Fruit fly (Drosophila melanogaster): Measurements from ENCODE around the gene Bub3.

Gene Bub3

dm6 chr3R:29689833-29690538, 14.8 kb upstream of the Bub3 start (continued):
- TF ChIP-seq CG6813 (GFP tag; optimal IDR thresholded peaks at IDR 0.05) = no peak

dm6 chr3R:29689211-29689610, 14.0 kb upstream of the Bub3 start, which contains the start of gene Obp99c:
Gene Obp99c (minus strand): TSS chr3R:29689311.
- no peak for TF ChIP-seq CG12299 (tag; optimal IDR thresholded peaks at IDR 0.05)
- TF ChIP-seq gcm2 (GFP tag; optimal IDR thresholded peaks at IDR 0.05) = no peak
- TF ChIP-seq CG17568 (GFP tag; optimal IDR thresholded peaks at IDR 0.05) = no peak
- TF ChIP-seq dmrt99B (tag; optimal IDR thresholded peaks at IDR 0.05) = peak; percentile 19
- no peak for TF ChIP-seq CG32532 (GFP tag; IDR thresholded peaks at IDR 0.05)

- TF ChIP-seq br (optimal IDR thresholded peaks at IDR 0.05) = no peak
- TF ChIP-seq Gsc (GFP tag; IDR thresholded peaks at IDR 0.05) = no peak
- TF ChIP-seq dysf (GFP tag; IDR thresholded peaks at IDR 0.05) = 0 out of 3 replicates have a peak, but pooled peaks have one; percentile 7
- no peak for TF ChIP-seq CG15601 (tag; optimal IDR thresholded peaks at IDR 0.05)
- TF ChIP-seq sug (tag; optimal IDR thresholded peaks at IDR 0.05) = peak; percentile 20
- peak; percentile 59 for TF ChIP-seq CG34376 (GFP tag; optimal IDR thresholded peaks at IDR 0.05)
- TF ChIP-seq Spps (tag; optimal IDR thresholded peaks at IDR 0.05) = no peak
- TF ChIP-seq CG5953 (GFP tag; IDR thresholded peaks at IDR 0.05) = no peak
- TF ChIP-seq yki (optimal IDR thresholded peaks at IDR 0.05) = no peak
- TF ChIP-seq CG3995 (GFP tag; optimal IDR thresholded peaks at IDR 0.05) = no peak
- no peak for TF ChIP-seq Ets97D (GFP tag; optimal IDR thresholded peaks at IDR 0.05)
- no peak for TF ChIP-seq CG16863 (GFP tag; optimal IDR thresholded peaks at IDR 0.05)
- peak in 1 of 2 experiments; percentile 6 for TF ChIP-seq Eip74EF (GFP tag; optimal IDR thresholded peaks at IDR 0.05)
- TF ChIP-seq CG2889 (GFP tag; IDR thresholded peaks at IDR 0.05) = no peak
- TF ChIP-seq chinmo (GFP tag; IDR thresholded peaks at IDR 0.05; ENCODE audit: partially characterized antibody) = 0 out of 4 replicates have a peak, but pooled peaks have one; percentile 60
- TF ChIP-seq CG11504 (tag; optimal IDR thresholded peaks at IDR 0.05) = no peak
- TF ChIP-seq gfzf (GFP tag; optimal IDR thresholded peaks at IDR 0.05) = no peak
- TF ChIP-seq disco-r (GFP tag; optimal IDR thresholded peaks at IDR 0.05) = no peak
- no peak for TF ChIP-seq eyg (GFP tag; optimal IDR thresholded peaks at IDR 0.05)
- TF ChIP-seq CG1832 (GFP tag; optimal IDR thresholded peaks at IDR 0.05) = no peak
- no peak for TF ChIP-seq CG3065 (GFP tag; optimal IDR thresholded peaks at IDR 0.05)
- TF ChIP-seq Fer1 (GFP tag; optimal IDR thresholded peaks at IDR 0.05) = no peak
- no peak for TF ChIP-seq NFAT (GFP tag; IDR thresholded peaks at IDR 0.05)
- no peak for TF ChIP-seq Doc2 (GFP tag; IDR thresholded peaks at IDR 0.05)
- TF ChIP-seq mam (GFP tag; optimal IDR thresholded peaks at IDR 0.05) = no peak
- no peak for TF ChIP-seq CG17385 (GFP tag; optimal IDR thresholded peaks at IDR 0.05)
- TF ChIP-seq Scr (GFP tag; IDR thresholded peaks at IDR 0.05; ENCODE audit: partially characterized antibody) = no peak
- TF ChIP-seq Mad (GFP tag; optimal IDR thresholded peaks at IDR 0.05) = no peak
- no peak for TF ChIP-seq CG4328 (GFP tag; optimal IDR thresholded peaks at IDR 0.05)
- TF ChIP-seq ato (GFP tag; IDR thresholded peaks at IDR 0.05; ENCODE audit: partially characterized antibody) = no peak
- TF ChIP-seq zfh1 (GFP tag; IDR thresholded peaks at IDR 0.05) = no peak
- TF ChIP-seq Xrp1 (GFP tag; IDR thresholded peaks at IDR 0.05) = no peak
- no peak for TF ChIP-seq CG8290 (GFP tag; optimal IDR thresholded peaks at IDR 0.05)
- TF ChIP-seq CG8290 (tag; optimal IDR thresholded peaks at IDR 0.05) = no peak
- TF ChIP-seq CG31224 (GFP tag; IDR thresholded peaks at IDR 0.05) = no peak
Observed at dm6 chr3R:29686698-29687097, 11.5 kb upstream of the Bub3 start.
